Fruit fly (Drosophila melanogaster): ENCODE results near the gene pug.
A peak's percentile ranks its signal among the peaks of the same experiment; 100 is the strongest.

Gene pug

dm6 chr3R:10672680-10673079 is 23.7 kb upstream of the pug start:
- TF ChIP-seq Mio (GFP tag; optimal IDR thresholded peaks at IDR 0.05) (no peak), Rel (GFP tag; optimal IDR thresholded peaks at IDR 0.05) (no peak), Rel (tag; optimal IDR thresholded peaks at IDR 0.05) (no peak), CrebA (GFP tag; optimal IDR thresholded peaks at IDR 0.05; ENCODE audit: borderline replicate concordance) (no peak), ey (GFP tag; optimal IDR thresholded peaks at IDR 0.05) (peak; percentile 8), rgr (GFP tag; optimal IDR thresholded peaks at IDR 0.05) (no peak), br (GFP tag; optimal IDR thresholded peaks at IDR 0.05) (no peak), fru (GFP tag; optimal IDR thresholded peaks at IDR 0.05) (peak; percentile 16), foxo (GFP tag; optimal IDR thresholded peaks at IDR 0.05) (peak in 1 of 2 experiments; percentile 23), dl (GFP tag; optimal IDR thresholded peaks at IDR 0.05; ENCODE audit: insufficient read depth in 1 of 2, partially characterized antibody in 2 of 2) (no peak)

- peak; percentile 35 for TF ChIP-seq h (GFP tag; optimal IDR thresholded peaks at IDR 0.05)
- peak; percentile 4 for TF ChIP-seq br (GFP tag; optimal IDR thresholded peaks at IDR 0.05)
- peak; percentile 6 for TF ChIP-seq Hnf4 (GFP tag; optimal IDR thresholded peaks at IDR 0.05)
- TF ChIP-seq rgr (GFP tag; optimal IDR thresholded peaks at IDR 0.05): peak; percentile 13
- no peak for TF ChIP-seq Jra (GFP tag; optimal IDR thresholded peaks at IDR 0.05)
- TF ChIP-seq ey (GFP tag; optimal IDR thresholded peaks at IDR 0.05): peak; percentile 56
- TF ChIP-seq fru (GFP tag; optimal IDR thresholded peaks at IDR 0.05): peak; percentile 11
- TF ChIP-seq HLH106 (tag; optimal IDR thresholded peaks at IDR 0.05): peak; percentile 44
- TF ChIP-seq Abd-B (GFP tag; optimal IDR thresholded peaks at IDR 0.05): no peak
- no peak for TF ChIP-seq brk (GFP tag; optimal IDR thresholded peaks at IDR 0.05)
- no peak for TF ChIP-seq usp (GFP tag; optimal IDR thresholded peaks at IDR 0.05)
- TF ChIP-seq foxo (GFP tag; optimal IDR thresholded peaks at IDR 0.05): peak in 1 of 2 experiments; percentile 45
- TF ChIP-seq Sp1 (GFP tag; optimal IDR thresholded peaks at IDR 0.05): peak; percentile 32
- peak; percentile 6 for TF ChIP-seq woc (GFP tag; optimal IDR thresholded peaks at IDR 0.05)
- peak; percentile 33 for TF ChIP-seq OdsH (GFP tag; optimal IDR thresholded peaks at IDR 0.05)
These were observed 22.8 kb upstream of the pug start for dm6 chr3R:10673571-10673970.

dm6 chr3R:10675101-10675500 is 21.2 kb upstream of the pug start:
- TF ChIP-seq Hr78 (GFP tag; optimal IDR thresholded peaks at IDR 0.05) (no peak), lola (GFP tag; optimal IDR thresholded peaks at IDR 0.05) (no peak), fru (GFP tag; optimal IDR thresholded peaks at IDR 0.05) (peak; percentile 54), Myc (optimal IDR thresholded peaks at IDR 0.05) (peak; percentile 72), foxo (GFP tag; optimal IDR thresholded peaks at IDR 0.05) (peak in 1 of 2 experiments; percentile 42), Hr83 (GFP tag; optimal IDR thresholded peaks at IDR 0.05; ENCODE audit: poor library complexity, severe bottlenecking) (peak; percentile 17), psq (GFP tag; optimal IDR thresholded peaks at IDR 0.05) (no peak), brk (GFP tag; optimal IDR thresholded peaks at IDR 0.05) (peak; percentile 6), h (GFP tag; optimal IDR thresholded peaks at IDR 0.05) (peak; percentile 47), rgr (GFP tag; optimal IDR thresholded peaks at IDR 0.05) (peak; percentile 17)

dm6 chr3R:10677245-10677902 is 19.0 kb upstream of the pug start, which contains the start of gene CG6465:
Gene CG6465 (minus strand): TSS chr3R:10677251.
- TF ChIP-seq N (GFP tag; optimal IDR thresholded peaks at IDR 0.05) (peak; percentile 44), Myc (optimal IDR thresholded peaks at IDR 0.05) (peak; percentile 76), br (GFP tag; optimal IDR thresholded peaks at IDR 0.05) (no peak), tai (GFP tag; optimal IDR thresholded peaks at IDR 0.05) (peak; percentile 27)

- TF ChIP-seq h (GFP tag; optimal IDR thresholded peaks at IDR 0.05) (no peak), CrebA (GFP tag; optimal IDR thresholded peaks at IDR 0.05; ENCODE audit: borderline replicate concordance) (no peak), tai (GFP tag; optimal IDR thresholded peaks at IDR 0.05) (no peak), fru (GFP tag; optimal IDR thresholded peaks at IDR 0.05) (no peak), brk (GFP tag; optimal IDR thresholded peaks at IDR 0.05) (no peak), Mio (GFP tag; optimal IDR thresholded peaks at IDR 0.05) (no peak), foxo (GFP tag; optimal IDR thresholded peaks at IDR 0.05) (no peak), Myc (optimal IDR thresholded peaks at IDR 0.05) (no peak), Jra (GFP tag; optimal IDR thresholded peaks at IDR 0.05) (no peak)
These were observed 17.3 kb upstream of the pug start for dm6 chr3R:10678935-10679565.

- TF ChIP-seq HLH106 (tag; optimal IDR thresholded peaks at IDR 0.05): no peak
- TF ChIP-seq Mio (GFP tag; optimal IDR thresholded peaks at IDR 0.05): no peak
- TF ChIP-seq CrebA (GFP tag; optimal IDR thresholded peaks at IDR 0.05; ENCODE audit: borderline replicate concordance): no peak
- TF ChIP-seq sage (GFP tag; optimal IDR thresholded peaks at IDR 0.05): no peak
- no peak for TF ChIP-seq dmrt93B (GFP tag; optimal IDR thresholded peaks at IDR 0.05)
- no peak for TF ChIP-seq foxo (GFP tag; optimal IDR thresholded peaks at IDR 0.05)
- no peak for TF ChIP-seq tai (GFP tag; optimal IDR thresholded peaks at IDR 0.05)
- TF ChIP-seq Sp1 (GFP tag; optimal IDR thresholded peaks at IDR 0.05): no peak
- TF ChIP-seq OdsH (GFP tag; optimal IDR thresholded peaks at IDR 0.05): no peak
- TF ChIP-seq CG9705 (GFP tag; optimal IDR thresholded peaks at IDR 0.05): no peak
These were observed 16.4 kb upstream of the pug start for dm6 chr3R:10679911-10680310.
